Fruit fly (Drosophila melanogaster): ENCODE data around the gene RpS27A.

The RpS27A gene

DNA sequence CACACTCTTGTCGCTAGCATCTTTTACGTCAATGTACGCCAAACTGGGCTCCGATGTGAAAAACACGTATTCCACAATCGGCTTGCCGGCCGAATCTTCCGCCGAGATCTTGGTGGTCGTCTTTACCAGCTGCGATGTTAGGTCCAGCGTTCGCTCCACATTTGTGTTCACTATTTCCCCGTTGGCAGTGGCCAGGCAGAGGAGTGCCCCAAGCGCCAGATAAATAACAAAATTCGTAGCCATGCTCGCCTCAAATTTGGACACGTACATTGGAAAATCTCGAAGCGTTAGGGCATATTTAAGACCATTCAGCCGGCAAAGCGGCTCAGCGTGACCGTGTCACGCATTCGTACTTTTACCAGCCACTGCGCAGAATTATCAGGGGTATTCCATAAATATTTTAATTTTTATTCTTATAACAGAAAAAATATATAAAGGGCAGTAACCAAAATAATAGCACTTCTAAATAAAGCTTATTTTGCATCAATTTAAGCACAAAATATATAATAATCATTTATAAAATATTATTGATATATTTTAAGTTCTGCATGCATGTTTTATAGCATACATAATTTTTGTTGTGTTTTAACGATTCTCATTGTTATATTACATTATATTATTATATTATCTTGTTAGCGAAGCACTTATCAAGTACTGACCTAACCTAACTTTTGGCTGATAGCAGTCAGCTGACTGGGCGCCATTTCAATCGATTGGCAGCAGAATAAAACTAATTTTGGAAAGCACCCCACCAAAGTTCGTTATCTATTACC is 32.5 kb upstream of the RpS27A start, which contains the start of the genes CG33303 and dpr19 (continued):
- no peak for TF ChIP-seq org-1 (GFP tag; optimal IDR thresholded peaks at IDR 0.05)
- no peak for TF ChIP-seq ato (GFP tag; IDR thresholded peaks at IDR 0.05; ENCODE audit: partially characterized antibody)
- no peak for TF ChIP-seq klu (GFP tag; IDR thresholded peaks at IDR 0.05)
- peak; percentile 91 for TF ChIP-seq CG30020 (tag; optimal IDR thresholded peaks at IDR 0.05)
- no peak for TF ChIP-seq ase (GFP tag; IDR thresholded peaks at IDR 0.05)
- peak; percentile 86 for TF ChIP-seq unpg (GFP tag; optimal IDR thresholded peaks at IDR 0.05)
- TF ChIP-seq CG7839 (tag; optimal IDR thresholded peaks at IDR 0.05), result peak; percentile 83
- peak; percentile 73 for TF ChIP-seq Awh (GFP tag; IDR thresholded peaks at IDR 0.05)
- TF ChIP-seq CG16779 (GFP tag; IDR thresholded peaks at IDR 0.05), result no peak
- peak; percentile 62 for TF ChIP-seq CG18599 (GFP tag; optimal IDR thresholded peaks at IDR 0.05)
- peak; percentile 10 for TF ChIP-seq psq (GFP tag; optimal IDR thresholded peaks at IDR 0.05)
- TF ChIP-seq CG18262 (tag; optimal IDR thresholded peaks at IDR 0.05), result peak; percentile 89
- peak; percentile 71 for TF ChIP-seq HHEX (GFP tag; optimal IDR thresholded peaks at IDR 0.05)
- peak; percentile 79 for TF ChIP-seq sug (tag; optimal IDR thresholded peaks at IDR 0.05)
- no peak for TF ChIP-seq CG31388 (GFP tag; optimal IDR thresholded peaks at IDR 0.05)
- TF ChIP-seq knrl (GFP tag; IDR thresholded peaks at IDR 0.05; ENCODE audit: partially characterized antibody), result no peak
- peak; percentile 86; the same call in 2 of the 3 replicates for TF ChIP-seq CG17361 (GFP tag; IDR thresholded peaks at IDR 0.05)
- TF ChIP-seq HmgD (GFP tag; optimal IDR thresholded peaks at IDR 0.05), result no peak
- TF ChIP-seq CG7357 (GFP tag; IDR thresholded peaks at IDR 0.05), result no peak
- TF ChIP-seq Stat92E (GFP tag; optimal IDR thresholded peaks at IDR 0.05), result no peak
- no peak for TF ChIP-seq unc-4 (GFP tag; IDR thresholded peaks at IDR 0.05; ENCODE audit: partially characterized antibody)
- no peak for TF ChIP-seq Ravus (GFP tag; IDR thresholded peaks at IDR 0.05)
- TF ChIP-seq CG4730 (GFP tag; IDR thresholded peaks at IDR 0.05), result peak; percentile 36; the same call in 1 of the 2 replicates
- TF ChIP-seq Optix (GFP tag; IDR thresholded peaks at IDR 0.05), result no peak
- TF ChIP-seq E2f2 (GFP tag; IDR thresholded peaks at IDR 0.05), result peak; percentile 42
- no peak for TF ChIP-seq shn (GFP tag; optimal IDR thresholded peaks at IDR 0.05)
- TF ChIP-seq CG4424 (GFP tag; optimal IDR thresholded peaks at IDR 0.05), result peak; percentile 71
- peak; percentile 86 for TF ChIP-seq CG8388 (GFP tag; optimal IDR thresholded peaks at IDR 0.05)
- peak; percentile 65 for TF ChIP-seq bcd (GFP tag; optimal IDR thresholded peaks at IDR 0.05)
- no peak for TF ChIP-seq vnd (GFP tag; IDR thresholded peaks at IDR 0.05; ENCODE audit: partially characterized antibody)
- TF ChIP-seq sr (GFP tag; IDR thresholded peaks at IDR 0.05), result no peak
- TF ChIP-seq tin (GFP tag; optimal IDR thresholded peaks at IDR 0.05), result peak; percentile 54
- TF ChIP-seq CG33557 (GFP tag; optimal IDR thresholded peaks at IDR 0.05), result peak; percentile 74
- peak; percentile 41; the same call in 1 of the 2 replicates for TF ChIP-seq CG31224 (GFP tag; IDR thresholded peaks at IDR 0.05)
- TF ChIP-seq Ptx1 (GFP tag; IDR thresholded peaks at IDR 0.05), result peak; percentile 65
- TF ChIP-seq Xrp1 (GFP tag; IDR thresholded peaks at IDR 0.05), result peak; percentile 76
- peak; percentile 19 for TF ChIP-seq CG7928 (GFP tag; optimal IDR thresholded peaks at IDR 0.05)
- TF ChIP-seq CG17328 (GFP tag; IDR thresholded peaks at IDR 0.05), result peak; percentile 79
- TF ChIP-seq stc (GFP tag; IDR thresholded peaks at IDR 0.05), result peak; percentile 74
- no peak for TF ChIP-seq otp (GFP tag; IDR thresholded peaks at IDR 0.05)
- TF ChIP-seq CG4404 (GFP tag; IDR thresholded peaks at IDR 0.05), result no peak
- peak; percentile 87; the same call in 2 of the 3 replicates for TF ChIP-seq CG34422 (GFP tag; IDR thresholded peaks at IDR 0.05)
- TF ChIP-seq CG16813 (GFP tag; IDR thresholded peaks at IDR 0.05; ENCODE audit: partially characterized antibody), result no peak
- TF ChIP-seq Abd-B (GFP tag; optimal IDR thresholded peaks at IDR 0.05), result no peak
- TF ChIP-seq Side (GFP tag; optimal IDR thresholded peaks at IDR 0.05), result no peak
- TF ChIP-seq Xbp1 (GFP tag; optimal IDR thresholded peaks at IDR 0.05), result peak; percentile 76
- peak; percentile 49 for TF ChIP-seq CG12104 (GFP tag; optimal IDR thresholded peaks at IDR 0.05)
- peak; percentile 34; the same call in 1 of the 2 replicates for TF ChIP-seq CG10366 (GFP tag; IDR thresholded peaks at IDR 0.05)
- no peak for TF ChIP-seq ems (GFP tag; optimal IDR thresholded peaks at IDR 0.05)
- TF ChIP-seq grau (tag; optimal IDR thresholded peaks at IDR 0.05), result peak; percentile 85
